Worm (Caenorhabditis elegans) whole organism, late embryonic: ENCODE measurements around the gene C49F5.7.

Experiments
- gmeb-2 ChIP-seq: sonication (generic microtip); optimal IDR thresholded peaks from 2 replicates; lab custom pipeline; 2016; ENCODE audit warnings: missing genetic modification characterization, inconsistent platforms, missing compliant biosample characterization
- pag-3 ChIP-seq: sonication (generic microtip); optimal IDR thresholded peaks from 2 replicates; lab custom pipeline; 2016; ENCODE audit warnings: missing compliant biosample characterization, missing genetic modification characterization, borderline replicate concordance
- pha-2 ChIP-seq: sonication (generic microtip); optimal IDR thresholded peaks from 2 replicates; lab custom pipeline; 2017; ENCODE audit warnings: mild to moderate bottlenecking, missing genetic modification characterization, missing compliant biosample characterization
- pqm-1 ChIP-seq: sonication (generic microtip); optimal IDR thresholded peaks from 2 replicates; lab custom pipeline; 2016; ENCODE audit warnings: missing genetic modification characterization, missing compliant biosample characterization

ce11 chrX:12001600-12001999 lies 7.0 kb downstream of the C49F5.7 start:
- TF ChIP-seq pqm-1 (tag; lab: Kevin White, UChicago) (no peak), gmeb-2 (tag; lab: Kevin White, UChicago) (no peak), pag-3 (tag; lab: Kevin White, UChicago) (no peak), pha-2 (tag; lab: Kevin White, UChicago) (no peak)
